Worm (Caenorhabditis elegans): ENCODE measurements around the gene C06E4.2.

- no peak for TF ChIP-seq ets-7 (tag; optimal IDR thresholded peaks at IDR 0.05)
- TF ChIP-seq hmbx-1 (tag; optimal IDR thresholded peaks at IDR 0.05) = no peak
- no peak for TF ChIP-seq B0310.2 (tag; optimal IDR thresholded peaks at IDR 0.05)
- no peak for TF ChIP-seq ama-1 (optimal IDR thresholded peaks at IDR 0.05)
- TF ChIP-seq tra-4 (tag; optimal IDR thresholded peaks at IDR 0.05) = no peak
- TF ChIP-seq flt-1 (GFP tag; IDR thresholded peaks at IDR 0.05) = no peak
- no peak for TF ChIP-seq ceh-36 (tag; optimal IDR thresholded peaks at IDR 0.05)
- TF ChIP-seq sea-1 (GFP tag; conservative IDR thresholded peaks at IDR 0.05) = no peak
- no peak for TF ChIP-seq tbx-11 (GFP tag; IDR thresholded peaks at IDR 0.05)
- TF ChIP-seq pes-1 (GFP tag; IDR thresholded peaks at IDR 0.05) = no peak
- TF ChIP-seq F13C5.2 (tag; optimal IDR thresholded peaks at IDR 0.05) = no peak
- no peak for TF ChIP-seq scrt-1 (GFP tag; IDR thresholded peaks at IDR 0.05)
Observed at ce11 chrIV:7328918-7329317, 52.2 kb downstream of the C06E4.2 start, which contains the start of gene sqst-2.
